Worm (Caenorhabditis elegans) whole organism, L3 larva: ENCODE measurements around the gene F09E5.3.

ENCODE experiments used
- R02D3.7 ChIP-seq: fragments of 150-350 bp; optimal IDR thresholded peaks from 2 replicates; lab custom pipeline; 2014; ENCODE audit warnings: missing biosample characterization, missing genetic modification characterization
- ZK546.5 ChIP-seq: sonication (generic microtip); optimal IDR thresholded peaks from 2 replicates; lab custom pipeline; 2017; ENCODE audit warnings: missing biosample characterization, missing genetic modification characterization
- aly-2 ChIP-seq: fragments of 150-350 bp; optimal IDR thresholded peaks from 2 replicates; lab custom pipeline; 2014; ENCODE audit warnings: missing biosample characterization, missing genetic modification characterization
- ama-1 ChIP-seq: fragments of 150-350 bp; optimal IDR thresholded peaks from 2 replicates; lab custom pipeline; 2018
- ceh-28 ChIP-seq: fragments of 150-350 bp; optimal IDR thresholded peaks from 2 replicates; lab custom pipeline; 2014; ENCODE audit warnings: missing biosample characterization, missing genetic modification reagents, missing genetic modification characterization
- ceh-9 ChIP-seq: sonication (generic microtip); optimal IDR thresholded peaks from 2 replicates; lab custom pipeline; 2018; ENCODE audit warnings: missing biosample characterization, missing genetic modification characterization
- daf-12 ChIP-seq: fragments of 150-350 bp; optimal IDR thresholded peaks from 2 replicates; lab custom pipeline; 2014; ENCODE audit warnings: missing biosample characterization, missing genetic modification reagents, missing genetic modification characterization
- egl-27 ChIP-seq: sonication (generic microtip); optimal IDR thresholded peaks from 4 replicates; lab custom pipeline; 2017; ENCODE audit warnings: missing biosample characterization, missing genetic modification reagents, missing genetic modification characterization
- egl-5 ChIP-seq: fragments of 150-350 bp; optimal IDR thresholded peaks from 2 replicates; lab custom pipeline; 2017; ENCODE audit warnings: missing biosample characterization, missing genetic modification reagents, missing genetic modification characterization, inconsistent platforms
- elt-2 ChIP-seq: sonication (generic microtip); optimal IDR thresholded peaks from 2 replicates; lab custom pipeline; 2016; ENCODE audit warnings: missing genetic modification reagents, mild to moderate bottlenecking, missing genetic modification characterization, missing compliant biosample characterization
- elt-3 ChIP-seq, 3 experiments: fragments of 150-350 bp in 1 of 3; sonication (generic microtip) in 2 of 3; optimal IDR thresholded peaks; 2 replicates in 2 of 3; 4 replicates in 1 of 3; lab custom pipeline; 2014 to 2017; ENCODE audit warnings: missing biosample characterization in 3 of 3, missing genetic modification characterization in 3 of 3
- fkh-10 ChIP-seq: sonication (generic microtip); optimal IDR thresholded peaks from 2 replicates; lab custom pipeline; 2017; ENCODE audit warnings: missing biosample characterization, missing genetic modification reagents, missing genetic modification characterization
- fos-1 ChIP-seq: fragments of 150-350 bp; optimal IDR thresholded peaks from 2 replicates; lab custom pipeline; 2014; ENCODE audit warnings: missing biosample characterization, missing genetic modification characterization
- hmg-11 ChIP-seq: sonication (generic microtip); optimal IDR thresholded peaks from 2 replicates; lab custom pipeline; 2016; ENCODE audit warnings: missing genetic modification characterization, missing compliant biosample characterization
- jun-1 ChIP-seq: fragments of 150-350 bp; optimal IDR thresholded peaks from 2 replicates; lab custom pipeline; 2014; ENCODE audit warnings: missing biosample characterization, missing genetic modification reagents, missing genetic modification characterization
- lin-15B ChIP-seq: fragments of 150-350 bp; optimal IDR thresholded peaks from 2 replicates; lab custom pipeline; 2014; ENCODE audit warnings: missing biosample characterization, missing genetic modification characterization
- lin-39 ChIP-seq: fragments of 150-350 bp; optimal IDR thresholded peaks from 2 replicates; lab custom pipeline; 2018; ENCODE audit warnings: missing biosample characterization, missing genetic modification reagents, missing genetic modification characterization
- lsy-12 ChIP-seq: sonication (generic microtip); optimal IDR thresholded peaks from 2 replicates; lab custom pipeline; 2016; ENCODE audit warnings: mild to moderate bottlenecking, missing genetic modification characterization, missing compliant biosample characterization
- mdl-1 ChIP-seq: fragments of 150-350 bp; optimal IDR thresholded peaks from 2 replicates; lab custom pipeline; 2014; ENCODE audit warnings: missing biosample characterization, missing genetic modification characterization
- mml-1 ChIP-seq: fragments of 150-350 bp; sonication (generic microtip); optimal IDR thresholded peaks from 3 replicates; lab custom pipeline; 2014; ENCODE audit warnings: missing biosample characterization, missing genetic modification characterization
- nfya-1 ChIP-seq: sonication (generic microtip); optimal IDR thresholded peaks from 2 replicates; lab custom pipeline; 2017; ENCODE audit warnings: missing genetic modification characterization, mild to moderate bottlenecking, missing compliant biosample characterization, antibody characterized with exemption, moderate library complexity; ENCODE audit not compliant: insufficient read depth
- nhr-11 ChIP-seq: fragments of 150-350 bp; optimal IDR thresholded peaks from 2 replicates; lab custom pipeline; 2014; ENCODE audit warnings: missing biosample characterization, missing genetic modification characterization
- nhr-12 ChIP-seq: fragments of 150-350 bp; optimal IDR thresholded peaks from 2 replicates; lab custom pipeline; 2014; ENCODE audit warnings: missing biosample characterization, missing genetic modification characterization
- nhr-23 ChIP-seq: fragments of 150-350 bp; optimal IDR thresholded peaks from 2 replicates; lab custom pipeline; 2014; ENCODE audit warnings: missing biosample characterization, missing genetic modification reagents, missing genetic modification characterization
- nhr-237 ChIP-seq: fragments of 150-350 bp; optimal IDR thresholded peaks from 2 replicates; lab custom pipeline; 2014; ENCODE audit warnings: missing biosample characterization, missing genetic modification characterization
- nhr-25 ChIP-seq: sonication (generic microtip); optimal IDR thresholded peaks from 2 replicates; lab custom pipeline; 2017; ENCODE audit warnings: missing biosample characterization, missing genetic modification characterization
- nhr-28 ChIP-seq: fragments of 150-350 bp; optimal IDR thresholded peaks from 2 replicates; lab custom pipeline; 2014; ENCODE audit warnings: missing biosample characterization, missing genetic modification characterization
- nhr-43 ChIP-seq: sonication (generic microtip); optimal IDR thresholded peaks from 2 replicates; lab custom pipeline; 2016; ENCODE audit warnings: mild to moderate bottlenecking, missing genetic modification characterization, missing compliant biosample characterization; ENCODE audit not compliant: poor library complexity, severe bottlenecking
- nhr-67 ChIP-seq: fragments of 150-350 bp; optimal IDR thresholded peaks from 2 replicates; lab custom pipeline; 2014; ENCODE audit warnings: missing biosample characterization, missing genetic modification characterization
- nhr-76 ChIP-seq: fragments of 150-350 bp; sonication (generic microtip); optimal IDR thresholded peaks from 5 replicates; lab custom pipeline; 2014; ENCODE audit warnings: missing biosample characterization, missing genetic modification characterization
- nhr-77 ChIP-seq: fragments of 150-350 bp; optimal IDR thresholded peaks from 2 replicates; lab custom pipeline; 2014; ENCODE audit warnings: missing biosample characterization, missing genetic modification characterization
- pha-4 ChIP-seq: fragments of 150-350 bp; optimal IDR thresholded peaks from 2 replicates; lab custom pipeline; 2014; ENCODE audit warnings: missing biosample characterization, missing genetic modification reagents, missing genetic modification characterization
- pqm-1 ChIP-seq: fragments of 150-350 bp; optimal IDR thresholded peaks from 2 replicates; lab custom pipeline; 2017; ENCODE audit warnings: missing biosample characterization, missing genetic modification characterization, inconsistent platforms
- sea-2 ChIP-seq: fragments of 150-350 bp; sonication (generic microtip); optimal IDR thresholded peaks from 4 replicates; lab custom pipeline; 2014; ENCODE audit warnings: missing biosample characterization, missing genetic modification reagents, missing genetic modification characterization
- skn-1 ChIP-seq: fragments of 150-350 bp; optimal IDR thresholded peaks from 2 replicates; lab custom pipeline; 2014; ENCODE audit warnings: missing biosample characterization, missing genetic modification characterization
- snpc-4 ChIP-seq: fragments of 150-350 bp; optimal IDR thresholded peaks from 2 replicates; lab custom pipeline; 2014; ENCODE audit warnings: missing biosample characterization, missing genetic modification characterization
- tbx-2 ChIP-seq: sonication (generic microtip); optimal IDR thresholded peaks from 2 replicates; lab custom pipeline; 2016; ENCODE audit warnings: mild to moderate bottlenecking, missing genetic modification characterization, missing compliant biosample characterization
- unc-39 ChIP-seq: sonication (generic microtip); optimal IDR thresholded peaks from 4 replicates; lab custom pipeline; 2017; ENCODE audit warnings: missing biosample characterization, missing genetic modification characterization
- unc-62 ChIP-seq: fragments of 150-350 bp; sonication (generic microtip); optimal IDR thresholded peaks from 4 replicates; lab custom pipeline; 2014; ENCODE audit warnings: missing biosample characterization, missing genetic modification reagents, missing genetic modification characterization
- zag-1 ChIP-seq: fragments of 150-350 bp; optimal IDR thresholded peaks from 2 replicates; lab custom pipeline; 2014; ENCODE audit warnings: missing biosample characterization, missing genetic modification characterization
- ztf-4 ChIP-seq: fragments of 150-350 bp; optimal IDR thresholded peaks from 2 replicates; lab custom pipeline; 2014; ENCODE audit warnings: missing biosample characterization, missing genetic modification characterization

Gene F09E5.3

ce11 chrII:5335370-5336034, 38.3 kb upstream of the F09E5.3 start:
- TF ChIP-seq elt-2 (tag; lab: Kevin White, UChicago): peak; percentile 11
- no peak for TF ChIP-seq pha-4 (tag; lab: Kevin White, UChicago)
- TF ChIP-seq jun-1 (tag; lab: Kevin White, UChicago): peak; percentile 11
- TF ChIP-seq nhr-28: no peak
- TF ChIP-seq zag-1 (tag; lab: Kevin White, UChicago): no peak
- no peak for TF ChIP-seq pqm-1 (tag; lab: Kevin White, UChicago)
- no peak for TF ChIP-seq ceh-28
- peak; percentile 48 for TF ChIP-seq hmg-11 (tag; lab: Kevin White, UChicago)
- no peak for TF ChIP-seq nhr-67
- TF ChIP-seq lin-39 (tag; lab: Kevin White, UChicago): peak; percentile 51
- no peak for TF ChIP-seq snpc-4 (tag; lab: Kevin White, UChicago)
- TF ChIP-seq nhr-12 (tag; lab: Kevin White, UChicago): no peak
- no peak for TF ChIP-seq nhr-23 (tag; lab: Kevin White, UChicago)
- TF ChIP-seq aly-2: no peak
- no peak for TF ChIP-seq fkh-10
- no peak for TF ChIP-seq ZK546.5
- TF ChIP-seq unc-39 (tag; lab: Kevin White, UChicago): no peak
- no peak for TF ChIP-seq sea-2
- TF ChIP-seq ceh-9: no peak
- no peak for TF ChIP-seq tbx-2 (tag; lab: Kevin White, UChicago)
- TF ChIP-seq nhr-11 (tag; lab: Kevin White, UChicago): peak; percentile 28
- no peak for TF ChIP-seq nhr-43 (tag; lab: Kevin White, UChicago)
- TF ChIP-seq, all 47 proteins: peak for 5

- TF ChIP-seq lin-15B (tag; lab: Kevin White, UChicago) (peak; percentile 6), unc-39 (tag; lab: Kevin White, UChicago) (no peak), egl-27 (tag; lab: Kevin White, UChicago) (no peak), daf-12 (tag; lab: Kevin White, UChicago) (no peak), nhr-67 (no peak), lin-39 (tag; lab: Kevin White, UChicago) (peak; percentile 68), ama-1 (lab: Kevin White, UChicago) (peak; percentile 66), pha-4 (tag; lab: Kevin White, UChicago) (no peak), sea-2 (peak; percentile 6), nfya-1 (tag; lab: Kevin White, UChicago) (peak; percentile 85), egl-5 (tag; lab: Kevin White, UChicago) (peak; percentile 54), mdl-1 (no peak), aly-2 (no peak), nhr-237 (tag; lab: Kevin White, UChicago) (no peak), fkh-10 (peak; percentile 68), tbx-2 (tag; lab: Kevin White, UChicago) (peak; percentile 46), zag-1 (tag; lab: Kevin White, UChicago) (peak; percentile 50), nhr-12 (tag; lab: Kevin White, UChicago) (no peak)
Observed at ce11 chrII:5336035-5336376, 37.8 kb upstream of the F09E5.3 start.

ce11 chrII:5336660-5337494, 36.9 kb upstream of the F09E5.3 start:
- peak; percentile 56 for TF ChIP-seq lin-15B (tag; lab: Kevin White, UChicago)
- TF ChIP-seq R02D3.7 (tag; lab: Kevin White, UChicago): no peak
- peak; percentile 9 for TF ChIP-seq pqm-1 (tag; lab: Kevin White, UChicago)
- no peak for TF ChIP-seq skn-1 (tag; lab: Kevin White, UChicago)
- TF ChIP-seq snpc-4 (tag; lab: Kevin White, UChicago): peak; percentile 59
- peak; percentile 62 for TF ChIP-seq nhr-25 (tag; lab: Kevin White, UChicago)
- TF ChIP-seq elt-3 (tag; optimal IDR thresholded peaks at IDR 0.05; lab: Kevin White, UChicago): peak in 1 of 3 experiments; percentile 31
- peak; percentile 29 for TF ChIP-seq unc-62
- TF ChIP-seq lin-39 (tag; lab: Kevin White, UChicago): peak; percentile 45
- TF ChIP-seq tbx-2 (tag; lab: Kevin White, UChicago): peak; percentile 31
- peak; percentile 81 for TF ChIP-seq nfya-1 (tag; lab: Kevin White, UChicago)
- TF ChIP-seq nhr-76 (tag; lab: Kevin White, UChicago): peak; percentile 69
- TF ChIP-seq unc-39 (tag; lab: Kevin White, UChicago): no peak
- TF ChIP-seq ama-1 (lab: Kevin White, UChicago): no peak
- peak; percentile 22 for TF ChIP-seq nhr-43 (tag; lab: Kevin White, UChicago)
- peak; percentile 61 for TF ChIP-seq ceh-28
- peak; percentile 35 for TF ChIP-seq lsy-12
- TF ChIP-seq nhr-11 (tag; lab: Kevin White, UChicago): peak; percentile 39
- TF ChIP-seq elt-2 (tag; lab: Kevin White, UChicago): peak; percentile 81
- TF ChIP-seq nhr-12 (tag; lab: Kevin White, UChicago): no peak
- TF ChIP-seq pha-4 (tag; lab: Kevin White, UChicago): peak; percentile 98
- no peak for TF ChIP-seq ZK546.5
- TF ChIP-seq nhr-77 (tag; lab: Kevin White, UChicago): no peak
- peak; percentile 9 for TF ChIP-seq egl-5 (tag; lab: Kevin White, UChicago)
- TF ChIP-seq nhr-23 (tag; lab: Kevin White, UChicago): peak; percentile 48
- no peak for TF ChIP-seq mml-1
- TF ChIP-seq egl-27 (tag; lab: Kevin White, UChicago): peak; percentile 12
- TF ChIP-seq hmg-11 (tag; lab: Kevin White, UChicago): peak; percentile 56
- TF ChIP-seq aly-2: no peak
- TF ChIP-seq fos-1 (tag; lab: Kevin White, UChicago): peak; percentile 98
- TF ChIP-seq ztf-4 (tag; lab: Kevin White, UChicago): peak; percentile 50
- peak; percentile 97 for TF ChIP-seq jun-1 (tag; lab: Kevin White, UChicago)
